Fruit fly (Drosophila melanogaster) whole organism, adult: ENCODE results near the gene ctrip.

Experiments
- CG33017 ChIP-seq: fragments of 200-800 bp; sonication (Bioruptor generic); optimal IDR thresholded peaks from 2 replicates; lab custom pipeline; 2018; ENCODE audit warnings: missing biosample characterization, mild to moderate bottlenecking, missing genetic modification characterization, moderate library complexity
- toe ChIP-seq: fragments of 200-800 bp; sonication (Bioruptor generic); optimal IDR thresholded peaks from 2 replicates; lab custom pipeline; 2016; ENCODE audit warnings: missing biosample characterization, missing genetic modification characterization

DNA sequence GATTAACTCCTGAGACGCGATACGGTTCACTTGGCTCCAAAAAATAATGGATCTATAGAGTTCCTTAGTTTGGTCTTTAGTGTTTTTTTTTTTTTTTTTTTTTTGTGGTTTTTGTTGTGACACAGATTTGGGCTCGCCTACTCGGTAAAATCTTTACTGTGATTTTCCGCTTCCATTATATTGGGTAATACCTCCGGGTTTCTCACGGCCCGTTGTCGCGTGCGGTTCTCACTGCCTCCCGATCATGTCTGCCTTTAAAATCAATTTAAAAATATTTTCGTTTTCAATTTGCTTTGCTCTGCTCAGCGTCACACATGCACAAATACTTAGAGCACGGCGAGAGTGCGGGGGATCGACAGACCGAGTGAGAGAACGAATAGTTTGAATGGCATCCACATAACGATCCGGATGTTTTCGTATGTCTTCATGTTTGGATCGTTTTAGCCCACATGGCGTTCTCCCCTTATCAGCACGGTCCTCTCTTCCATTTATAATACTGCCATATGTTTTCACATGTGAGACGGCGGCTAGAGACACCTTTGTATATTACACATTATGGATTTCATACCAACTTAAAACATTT, 65.6 kb downstream of the ctrip start:
- TF ChIP-seq CG33017 (tag; lab: Kevin White, UChicago) (no peak), toe (GFP tag; lab: Kevin White, UChicago) (no peak)
